Worm (Caenorhabditis elegans) whole organism, L3 larva: ENCODE results near the gene F55A4.7.

ENCODE experiments used
- aly-2 ChIP-seq: fragments of 150-350 bp; optimal IDR thresholded peaks from 2 replicates; lab custom pipeline; 2014; ENCODE audit warnings: missing biosample characterization, missing genetic modification characterization
- lin-15B ChIP-seq: fragments of 150-350 bp; optimal IDR thresholded peaks from 2 replicates; lab custom pipeline; 2014; ENCODE audit warnings: missing biosample characterization, missing genetic modification characterization
- lin-39 ChIP-seq: fragments of 150-350 bp; optimal IDR thresholded peaks from 2 replicates; lab custom pipeline; 2018; ENCODE audit warnings: missing biosample characterization, missing genetic modification reagents, missing genetic modification characterization
- nfya-1 ChIP-seq: sonication (generic microtip); optimal IDR thresholded peaks from 2 replicates; lab custom pipeline; 2017; ENCODE audit warnings: missing genetic modification characterization, mild to moderate bottlenecking, missing compliant biosample characterization, antibody characterized with exemption, moderate library complexity; ENCODE audit not compliant: insufficient read depth
- nhr-12 ChIP-seq: fragments of 150-350 bp; optimal IDR thresholded peaks from 2 replicates; lab custom pipeline; 2014; ENCODE audit warnings: missing biosample characterization, missing genetic modification characterization
- nhr-237 ChIP-seq: fragments of 150-350 bp; optimal IDR thresholded peaks from 2 replicates; lab custom pipeline; 2014; ENCODE audit warnings: missing biosample characterization, missing genetic modification characterization
- nhr-25 ChIP-seq: sonication (generic microtip); optimal IDR thresholded peaks from 2 replicates; lab custom pipeline; 2017; ENCODE audit warnings: missing biosample characterization, missing genetic modification characterization
- nhr-28 ChIP-seq: fragments of 150-350 bp; optimal IDR thresholded peaks from 2 replicates; lab custom pipeline; 2014; ENCODE audit warnings: missing biosample characterization, missing genetic modification characterization
- pqm-1 ChIP-seq: fragments of 150-350 bp; optimal IDR thresholded peaks from 2 replicates; lab custom pipeline; 2017; ENCODE audit warnings: missing biosample characterization, missing genetic modification characterization, inconsistent platforms
- sea-2 ChIP-seq: fragments of 150-350 bp; sonication (generic microtip); optimal IDR thresholded peaks from 4 replicates; lab custom pipeline; 2014; ENCODE audit warnings: missing biosample characterization, missing genetic modification reagents, missing genetic modification characterization
- snpc-4 ChIP-seq: fragments of 150-350 bp; optimal IDR thresholded peaks from 2 replicates; lab custom pipeline; 2014; ENCODE audit warnings: missing biosample characterization, missing genetic modification characterization
- unc-62 ChIP-seq: fragments of 150-350 bp; sonication (generic microtip); optimal IDR thresholded peaks from 4 replicates; lab custom pipeline; 2014; ENCODE audit warnings: missing biosample characterization, missing genetic modification reagents, missing genetic modification characterization
- zag-1 ChIP-seq: fragments of 150-350 bp; optimal IDR thresholded peaks from 2 replicates; lab custom pipeline; 2014; ENCODE audit warnings: missing biosample characterization, missing genetic modification characterization
- ztf-11 ChIP-seq: fragments of 150-350 bp; optimal IDR thresholded peaks from 2 replicates; lab custom pipeline; 2014; ENCODE audit warnings: missing biosample characterization, missing genetic modification characterization

ce11 chrX:1064064-1064463 lies 25.8 kb upstream of the F55A4.7 start:
- no peak for TF ChIP-seq nhr-12 (tag; lab: Kevin White, UChicago)
- no peak for TF ChIP-seq ztf-11 (tag; lab: Kevin White, UChicago)
- TF ChIP-seq zag-1 (tag; lab: Kevin White, UChicago): no peak
- no peak for TF ChIP-seq aly-2 (tag; lab: Kevin White, UChicago)
- no peak for TF ChIP-seq pqm-1
- TF ChIP-seq unc-62: no peak
- TF ChIP-seq snpc-4 (tag; lab: Kevin White, UChicago): no peak
- TF ChIP-seq sea-2 (GFP tag; lab: Kevin White, UChicago): no peak
- TF ChIP-seq nfya-1 (tag; lab: Kevin White, UChicago): peak; percentile 81
- no peak for TF ChIP-seq nhr-25 (tag; lab: Kevin White, UChicago)
- peak; percentile 6 for TF ChIP-seq lin-15B (tag; lab: Kevin White, UChicago)
- TF ChIP-seq nhr-237 (tag; lab: Kevin White, UChicago): no peak
- TF ChIP-seq nhr-28 (tag; lab: Kevin White, UChicago): no peak
- peak; percentile 93 for TF ChIP-seq lin-39
